Fruit fly (Drosophila melanogaster) whole organism, embryonic: Measurements from ENCODE around the gene CG7231.

ENCODE experiments used
- Bgb ChIP-seq: fragments of 200-800 bp; sonication (Bioruptor generic); IDR thresholded peaks from 2 replicates; pipeline ENCODE4 v1.3.6; 2022; ENCODE audit warnings: missing biosample characterization, missing genetic modification characterization; ENCODE audit not compliant: partially characterized antibody
- Blimp-1 ChIP-seq: fragments of 200-800 bp; sonication (Bioruptor generic); optimal IDR thresholded peaks from 3 replicates; lab custom pipeline; 2018; ENCODE audit warnings: missing biosample characterization, missing genetic modification characterization, mild to moderate bottlenecking, moderate library complexity, missing genetic modification reagents
- CG10267 ChIP-seq: fragments of 200-800 bp; sonication (Bioruptor generic); optimal IDR thresholded peaks from 2 replicates; lab custom pipeline; 2018; ENCODE audit warnings: missing biosample characterization, mild to moderate bottlenecking, missing genetic modification characterization, moderate library complexity
- CG11504 ChIP-seq: fragments of 200-800 bp; sonication (Bioruptor generic); optimal IDR thresholded peaks from 3 replicates; lab custom pipeline; 2019; ENCODE audit warnings: missing biosample characterization, mild to moderate bottlenecking, missing genetic modification characterization, moderate library complexity
- CG11696 ChIP-seq: fragments of 200-800 bp; sonication (Bioruptor generic); IDR thresholded peaks from 2 replicates; pipeline ENCODE4 v1.3.6; 2022; ENCODE audit warnings: missing biosample characterization, missing genetic modification characterization
- CG12769 ChIP-seq: fragments of 200-800 bp; sonication (Bioruptor generic); optimal IDR thresholded peaks from 2 replicates; lab custom pipeline; 2019; ENCODE audit warnings: missing biosample characterization, mild to moderate bottlenecking, missing genetic modification characterization, moderate library complexity
- CG13624 ChIP-seq: fragments of 200-800 bp; sonication (Bioruptor generic); optimal IDR thresholded peaks from 2 replicates; lab custom pipeline; 2016; ENCODE audit warnings: missing biosample characterization, missing genetic modification characterization
- CG13775 ChIP-seq: fragments of 200-800 bp; sonication (Bioruptor generic); optimal IDR thresholded peaks from 3 replicates; lab custom pipeline; 2017; ENCODE audit warnings: missing biosample characterization, mild to moderate bottlenecking, missing genetic modification characterization
- CG14014 ChIP-seq: fragments of 200-800 bp; sonication (Bioruptor generic); IDR thresholded peaks from 2 replicates; pipeline ENCODE4 v1.3.6; 2022; ENCODE audit warnings: missing biosample characterization, missing genetic modification characterization
- CG17912 ChIP-seq: fragments of 200-800 bp; sonication (Bioruptor generic); optimal IDR thresholded peaks from 2 replicates; lab custom pipeline; 2018; ENCODE audit warnings: missing biosample characterization, mild to moderate bottlenecking, missing genetic modification characterization
- CG1832 ChIP-seq: fragments of 200-800 bp; sonication (Bioruptor generic); optimal IDR thresholded peaks from 2 replicates; lab custom pipeline; 2017; ENCODE audit warnings: missing biosample characterization, mild to moderate bottlenecking, missing genetic modification characterization, inconsistent platforms
- CG3163 ChIP-seq: fragments of 200-800 bp; sonication (Bioruptor generic); optimal IDR thresholded peaks from 3 replicates; lab custom pipeline; 2016; ENCODE audit warnings: missing biosample characterization, missing genetic modification characterization
- CG34376 ChIP-seq: fragments of 200-800 bp; sonication (Bioruptor generic); optimal IDR thresholded peaks from 2 replicates; lab custom pipeline; 2018; ENCODE audit warnings: missing biosample characterization, mild to moderate bottlenecking, missing genetic modification characterization
- CG4404 ChIP-seq: fragments of 200-800 bp; sonication (Bioruptor generic); IDR thresholded peaks from 2 replicates; pipeline ENCODE4 v1.3.6; 2022; ENCODE audit warnings: missing biosample characterization, missing genetic modification characterization
- CG7271 ChIP-seq: fragments of 200-800 bp; sonication (Bioruptor generic); optimal IDR thresholded peaks from 2 replicates; lab custom pipeline; 2018; ENCODE audit warnings: missing biosample characterization, mild to moderate bottlenecking, missing genetic modification characterization, moderate library complexity
- CG7987 ChIP-seq: fragments of 200-800 bp; sonication (Bioruptor generic); optimal IDR thresholded peaks from 2 replicates; lab custom pipeline; 2018; ENCODE audit warnings: missing biosample characterization, mild to moderate bottlenecking, missing genetic modification characterization, moderate library complexity
- CG9437 ChIP-seq: fragments of 200-800 bp; sonication (Bioruptor generic); optimal IDR thresholded peaks from 2 replicates; lab custom pipeline; 2018; ENCODE audit warnings: missing biosample characterization, mild to moderate bottlenecking, missing genetic modification characterization
- CTCF ChIP-seq: fragments of 200-800 bp; sonication (Bioruptor generic); optimal IDR thresholded peaks from 2 replicates; lab custom pipeline; 2017; ENCODE audit warnings: missing biosample characterization, mild to moderate bottlenecking, missing genetic modification characterization, moderate library complexity
- Dll ChIP-seq: fragments of 200-800 bp; sonication (Bioruptor generic); IDR thresholded peaks from 4 replicates; pipeline ENCODE4 v1.3.6; 2022; ENCODE audit warnings: missing biosample characterization, missing genetic modification characterization; ENCODE audit not compliant: partially characterized antibody
- E2f2 ChIP-seq: fragments of 200-800 bp; sonication (Bioruptor generic); IDR thresholded peaks from 2 replicates; pipeline ENCODE4 v1.3.6; 2022; ENCODE audit warnings: missing biosample characterization, missing genetic modification characterization
- Elba2 ChIP-seq: fragments of 200-800 bp; sonication (Bioruptor generic); optimal IDR thresholded peaks from 3 replicates; lab custom pipeline; 2016; ENCODE audit warnings: missing biosample characterization, missing genetic modification characterization
- HLH3B ChIP-seq: fragments of 200-800 bp; sonication (Bioruptor generic); IDR thresholded peaks from 2 replicates; pipeline ENCODE4 v1.3.6; 2022; ENCODE audit warnings: missing biosample characterization, missing genetic modification characterization
- Hand ChIP-seq: fragments of 200-800 bp; sonication (Bioruptor generic); optimal IDR thresholded peaks from 2 replicates; lab custom pipeline; 2017; ENCODE audit warnings: mild to moderate bottlenecking, missing biosample characterization, missing genetic modification reagents, missing genetic modification characterization
- Myb ChIP-seq: fragments of 200-800 bp; sonication (Bioruptor generic); optimal IDR thresholded peaks from 2 replicates; lab custom pipeline; 2016; ENCODE audit warnings: missing biosample characterization, missing genetic modification characterization
- Optix ChIP-seq: fragments of 200-800 bp; sonication (Bioruptor generic); IDR thresholded peaks from 3 replicates; pipeline ENCODE4 v1.3.6; 2022; ENCODE audit warnings: missing biosample characterization, missing genetic modification characterization
- PHDP ChIP-seq: fragments of 200-800 bp; sonication (Bioruptor generic); optimal IDR thresholded peaks from 3 replicates; lab custom pipeline; 2018; ENCODE audit warnings: missing biosample characterization, mild to moderate bottlenecking, missing genetic modification characterization, moderate library complexity
- abd-A ChIP-seq: fragments of 200-800 bp; sonication (Bioruptor generic); optimal IDR thresholded peaks from 3 replicates; lab custom pipeline; 2019; ENCODE audit warnings: missing biosample characterization, mild to moderate bottlenecking, missing genetic modification characterization, moderate library complexity
- ato ChIP-seq: fragments of 200-800 bp; sonication (Bioruptor generic); IDR thresholded peaks from 2 replicates; pipeline ENCODE4 v1.3.6; 2022; ENCODE audit warnings: missing biosample characterization, missing genetic modification characterization; ENCODE audit not compliant: partially characterized antibody
- cas ChIP-seq: fragments of 200-800 bp; sonication (Bioruptor generic); IDR thresholded peaks from 2 replicates; pipeline ENCODE4 v1.3.6; 2022; ENCODE audit warnings: missing biosample characterization, missing genetic modification characterization
- chm ChIP-seq: fragments of 200-800 bp; sonication (Bioruptor generic); IDR thresholded peaks from 2 replicates; pipeline ENCODE4 v1.3.6; 2022; ENCODE audit warnings: missing biosample characterization, missing genetic modification characterization
- crp ChIP-seq, 2 experiments: fragments of 200-800 bp; sonication (Bioruptor generic); optimal IDR thresholded peaks; 2 replicates in 1 of 2; 3 replicates in 1 of 2; lab custom pipeline; 2017; ENCODE audit warnings: missing biosample characterization in 2 of 2, missing genetic modification characterization in 2 of 2, mild to moderate bottlenecking in 1 of 2, moderate library complexity in 1 of 2
- cwo ChIP-seq: fragments of 200-800 bp; sonication (Bioruptor generic); optimal IDR thresholded peaks from 3 replicates; lab custom pipeline; 2017; ENCODE audit warnings: missing biosample characterization, missing genetic modification characterization, mild to moderate bottlenecking, moderate library complexity, missing genetic modification reagents
- ems ChIP-seq: fragments of 200-800 bp; sonication (Bioruptor generic); optimal IDR thresholded peaks from 3 replicates; lab custom pipeline; 2016; ENCODE audit warnings: missing biosample characterization, missing genetic modification characterization
- ewg ChIP-seq: fragments of 200-800 bp; sonication (Bioruptor generic); optimal IDR thresholded peaks from 3 replicates; lab custom pipeline; 2017; ENCODE audit warnings: mild to moderate bottlenecking, missing biosample characterization, missing genetic modification reagents, missing genetic modification characterization
- exex ChIP-seq: fragments of 200-800 bp; sonication (Bioruptor generic); optimal IDR thresholded peaks from 4 replicates; lab custom pipeline; 2018; ENCODE audit warnings: missing biosample characterization, mild to moderate bottlenecking, missing genetic modification characterization, moderate library complexity
- hth ChIP-seq: fragments of >200 bp; optimal IDR thresholded peaks from 2 replicates; lab custom pipeline; 2017; ENCODE audit warnings: inconsistent platforms
- jigr1 ChIP-seq: fragments of 200-800 bp; sonication (Bioruptor generic); IDR thresholded peaks from 3 replicates; pipeline ENCODE4 v1.3.6; 2022; ENCODE audit warnings: missing biosample characterization, missing genetic modification characterization
- ken ChIP-seq: fragments of 200-800 bp; sonication (Bioruptor generic); IDR thresholded peaks from 3 replicates; pipeline ENCODE4 v1.3.6; 2022; ENCODE audit warnings: missing biosample characterization, missing genetic modification characterization
- mirr ChIP-seq: fragments of 200-800 bp; sonication (Bioruptor generic); optimal IDR thresholded peaks from 3 replicates; lab custom pipeline; 2018; ENCODE audit warnings: missing biosample characterization, mild to moderate bottlenecking, missing genetic modification characterization
- nom ChIP-seq: fragments of 200-800 bp; sonication (Bioruptor generic); optimal IDR thresholded peaks from 2 replicates; lab custom pipeline; 2017; ENCODE audit warnings: missing biosample characterization, missing genetic modification characterization, mild to moderate bottlenecking, moderate library complexity, missing genetic modification reagents
- ro ChIP-seq: fragments of 200-800 bp; sonication (Bioruptor generic); IDR thresholded peaks from 2 replicates; pipeline ENCODE4 v1.3.6; 2022; ENCODE audit warnings: missing biosample characterization, missing genetic modification characterization
- schlank ChIP-seq: fragments of 200-800 bp; sonication (Bioruptor generic); optimal IDR thresholded peaks from 2 replicates; lab custom pipeline; 2018; ENCODE audit warnings: missing biosample characterization, mild to moderate bottlenecking, missing genetic modification characterization
- sens ChIP-seq: fragments of 200-800 bp; sonication (Bioruptor generic); peaks from one replicate; lab custom pipeline; 2016; ENCODE audit warnings: missing biosample characterization, missing genetic modification characterization
- seq ChIP-seq: fragments of 200-800 bp; sonication (Bioruptor generic); IDR thresholded peaks from 2 replicates; pipeline ENCODE4 v1.3.6; 2022; ENCODE audit warnings: missing biosample characterization, missing genetic modification characterization
- sob ChIP-seq: fragments of 200-800 bp; sonication (Bioruptor generic); IDR thresholded peaks from 2 replicates; pipeline ENCODE4 v1.3.6; 2022; ENCODE audit warnings: missing biosample characterization, missing genetic modification characterization
- sug ChIP-seq: fragments of 200-800 bp; optimal IDR thresholded peaks from 2 replicates; lab custom pipeline; 2019; ENCODE audit warnings: missing biosample characterization, mild to moderate bottlenecking, missing genetic modification characterization, moderate library complexity
- ttk ChIP-seq: fragments of 200-800 bp; sonication (Bioruptor generic); IDR thresholded peaks from 2 replicates; pipeline ENCODE4 v2.1.2; 2022; ENCODE audit warnings: missing biosample characterization, missing genetic modification characterization
- usp ChIP-seq: fragments of >200 bp; optimal IDR thresholded peaks from 2 replicates; lab custom pipeline; 2017; ENCODE audit warnings: missing biosample characterization, missing genetic modification characterization
- wek ChIP-seq: fragments of 200-800 bp; sonication (Bioruptor generic); optimal IDR thresholded peaks from 3 replicates; lab custom pipeline; 2018; ENCODE audit warnings: missing biosample characterization, mild to moderate bottlenecking, missing genetic modification characterization, moderate library complexity
- z ChIP-seq: fragments of 200-800 bp; sonication (Bioruptor generic); IDR thresholded peaks from 3 replicates; pipeline ENCODE4 v1.3.6; 2022; ENCODE audit warnings: missing biosample characterization, missing genetic modification characterization

The CG7231 gene

dm6 chr2L:7976738-7977137 is 7.0 kb upstream of the CG7231 start (continued):
- TF ChIP-seq sens (GFP tag; lab: Kevin White, UChicago) = no peak
- peak; percentile 8 for TF ChIP-seq sug (tag; lab: Kevin White, UChicago)
- TF ChIP-seq jigr1 (GFP tag; lab: Robert Waterston, UW) = no peak
- peak; percentile 8 for TF ChIP-seq abd-A
- TF ChIP-seq z (GFP tag; lab: Robert Waterston, UW) = no peak
- no peak for TF ChIP-seq ems (GFP tag; lab: Kevin White, UChicago)
- TF ChIP-seq ro (GFP tag; lab: Robert Waterston, UW) = no peak
- no peak for TF ChIP-seq ken (GFP tag; lab: Robert Waterston, UW)
- TF ChIP-seq usp (GFP tag; lab: Kevin White, UChicago) = no peak
- TF ChIP-seq CG11696 (GFP tag; lab: Robert Waterston, UW) = no peak
- TF ChIP-seq ttk (GFP tag; lab: Robert Waterston, UW) = no peak
- TF ChIP-seq CG17912 (GFP tag; lab: Kevin White, UChicago) = no peak
- TF ChIP-seq chm (GFP tag; lab: Robert Waterston, UW) = peak; percentile 36; the same call in 1 of the 2 replicates
- no peak for TF ChIP-seq Optix
- peak; percentile 34 for TF ChIP-seq CG12769 (tag; lab: Kevin White, UChicago)
- no peak for TF ChIP-seq CG4404 (GFP tag; lab: Robert Waterston, UW)
- TF ChIP-seq CG7271 (tag; lab: Kevin White, UChicago) = no peak
- no peak for TF ChIP-seq E2f2 (GFP tag; lab: Robert Waterston, UW)
- no peak; the same call in 1 of the 2 replicates for TF ChIP-seq seq
- TF ChIP-seq CG9437 (GFP tag; lab: Kevin White, UChicago) = no peak
- TF ChIP-seq schlank (tag; lab: Kevin White, UChicago) = no peak
- TF ChIP-seq ato = no peak
- TF ChIP-seq CG13624 (GFP tag; lab: Kevin White, UChicago) = peak; percentile 17
- no peak for TF ChIP-seq Blimp-1 (GFP tag; lab: Kevin White, UChicago)
- TF ChIP-seq PHDP (tag; lab: Kevin White, UChicago) = no peak
- TF ChIP-seq HLH3B (GFP tag; lab: Robert Waterston, UW) = no peak
- no peak for TF ChIP-seq CG10267 (tag; lab: Kevin White, UChicago)
- TF ChIP-seq Bgb (GFP tag; lab: Robert Waterston, UW) = no peak; the same call in 1 of the 2 replicates

DNA sequence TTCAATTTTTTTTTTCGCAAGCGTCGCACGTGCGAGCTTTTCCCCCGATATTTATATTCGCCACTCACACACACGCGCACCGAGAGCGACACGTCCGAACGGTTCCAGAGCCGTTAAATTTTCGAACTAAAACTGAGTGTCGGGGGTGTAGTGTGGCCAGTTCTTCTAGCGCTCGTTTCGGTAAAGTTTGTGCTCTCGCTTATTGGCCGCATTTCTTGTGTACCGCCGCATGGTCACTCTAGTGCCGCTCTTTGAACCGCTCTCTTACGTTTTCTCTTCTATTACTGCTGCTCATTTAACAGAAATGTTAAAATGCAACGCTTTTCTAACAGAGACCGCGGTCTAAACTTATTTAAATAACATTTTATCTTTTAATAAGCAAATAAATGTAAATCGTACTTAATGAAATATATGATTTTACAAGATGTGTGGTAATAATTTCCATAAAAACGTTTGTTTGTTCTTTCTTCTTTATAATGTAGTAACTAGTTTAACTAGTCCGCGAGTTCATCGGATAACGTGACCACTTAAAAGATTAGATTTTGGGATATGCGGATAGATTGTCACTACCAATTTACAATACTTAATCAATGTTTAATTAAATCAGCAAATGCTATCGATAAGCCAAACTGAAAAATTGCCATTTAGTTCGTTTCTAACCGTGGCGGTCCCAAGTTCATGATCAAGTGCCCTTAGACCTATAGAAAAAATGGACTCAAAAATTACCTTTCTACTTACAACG is 484 bp downstream of the CG7231 start, which contains the start of gene Snoo:
Gene Snoo, minus strand, starts transcription at position 138 of the 742 bp plus-strand sequence.
- TF ChIP-seq Dll (no peak), Hand (peak; percentile 4), CG7987 (GFP tag; lab: Kevin White, UChicago) (peak; percentile 29), CG13775 (GFP tag; lab: Kevin White, UChicago) (no peak), CG14014 (GFP tag; lab: Robert Waterston, UW) (peak; percentile 30; the same call in 1 of the 2 replicates), exex (peak; percentile 87), wek (GFP tag; lab: Kevin White, UChicago) (no peak), cas (GFP tag; lab: Robert Waterston, UW) (no peak), CG10267 (tag; lab: Kevin White, UChicago) (peak; percentile 12), CG11504 (tag; lab: Kevin White, UChicago) (peak; percentile 31), sob (GFP tag; lab: Robert Waterston, UW) (peak; percentile 11; the same call in 1 of the 2 replicates), CTCF (peak; percentile 64), ewg (GFP tag; lab: Kevin White, UChicago) (peak; percentile 46), Elba2 (no peak), hth (lab: Kevin White, UChicago) (no peak), nom (peak; percentile 6), cwo (GFP tag; lab: Kevin White, UChicago) (peak; percentile 87), CG34376 (GFP tag; lab: Kevin White, UChicago) (peak; percentile 69), mirr (peak; percentile 45), CG1832 (GFP tag; lab: Kevin White, UChicago) (no peak), CG3163 (peak; percentile 100), crp (GFP tag; optimal IDR thresholded peaks at IDR 0.05; lab: Kevin White, UChicago) (no peak), Myb (GFP tag; lab: Kevin White, UChicago) (peak; percentile 94)
